Worm (Caenorhabditis elegans): ENCODE measurements around the gene tbx-7.

The tbx-7 gene

ce11 chrIII:5981407-5981806 is 46.9 kb downstream of the tbx-7 start:
- TF ChIP-seq klf-2 (GFP tag; conservative IDR thresholded peaks at IDR 0.05), result no peak
- TF ChIP-seq ztf-23 (GFP tag; IDR thresholded peaks at IDR 0.05), result no peak
- no peak for TF ChIP-seq cog-1 (tag; optimal IDR thresholded peaks at IDR 0.05)
- no peak for TF ChIP-seq ref-1 (GFP tag; conservative IDR thresholded peaks at IDR 0.05)
- TF ChIP-seq ztf-29 (GFP tag; IDR thresholded peaks at IDR 0.05), result no peak
- no peak for TF ChIP-seq med-1 (GFP tag; optimal IDR thresholded peaks at IDR 0.05; ENCODE audit: insufficient read depth)
- TF ChIP-seq tab-1 (GFP tag; IDR thresholded peaks at IDR 0.05), result no peak
- TF ChIP-seq T22C8.4 (GFP tag; IDR thresholded peaks at IDR 0.05), result no peak
- TF ChIP-seq flt-1 (GFP tag; IDR thresholded peaks at IDR 0.05), result no peak

DNA sequence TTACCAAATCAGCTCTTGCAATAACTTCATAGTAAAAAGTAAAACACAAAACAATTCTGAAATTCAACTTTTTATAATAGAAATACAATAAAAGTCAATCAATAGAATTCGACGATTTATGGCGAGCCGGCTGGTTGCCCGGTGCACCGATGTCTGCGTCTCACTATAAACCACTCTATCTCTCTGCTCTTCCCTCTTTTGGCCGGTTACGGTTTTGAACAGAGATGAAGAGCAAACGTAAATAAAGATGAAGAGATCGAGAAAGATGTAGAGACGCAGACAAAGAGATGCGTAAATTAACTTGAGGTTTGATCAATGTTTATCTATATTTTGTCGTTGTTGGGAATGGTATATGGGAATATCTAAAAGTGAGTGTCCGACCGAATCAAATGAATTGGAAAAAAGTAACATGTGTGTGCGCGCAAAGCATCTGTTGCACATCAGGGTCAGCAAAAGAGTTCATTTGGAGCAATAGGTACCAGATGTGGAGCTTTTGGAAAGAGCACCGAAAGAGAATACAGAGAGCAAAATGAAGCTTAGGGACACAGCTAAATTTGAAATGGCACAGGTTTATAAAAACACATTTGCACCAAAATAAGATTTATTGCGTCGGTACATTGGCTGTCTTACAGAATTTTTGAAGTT is 47.9 kb downstream of the tbx-7 start:
- TF ChIP-seq med-1 (GFP tag; optimal IDR thresholded peaks at IDR 0.05; ENCODE audit: insufficient read depth) (no peak), klf-2 (GFP tag; conservative IDR thresholded peaks at IDR 0.05) (no peak), flt-1 (GFP tag; IDR thresholded peaks at IDR 0.05) (no peak), cog-1 (tag; optimal IDR thresholded peaks at IDR 0.05) (no peak), ref-1 (GFP tag; conservative IDR thresholded peaks at IDR 0.05) (no peak), ztf-29 (GFP tag; IDR thresholded peaks at IDR 0.05) (no peak), ztf-23 (GFP tag; IDR thresholded peaks at IDR 0.05) (no peak)

ce11 chrIII:5976021-5976420 is 52.3 kb downstream of the tbx-7 start:
- no peak for TF ChIP-seq cog-1 (tag; optimal IDR thresholded peaks at IDR 0.05)
- TF ChIP-seq ref-1 (GFP tag; conservative IDR thresholded peaks at IDR 0.05), result no peak
- TF ChIP-seq flt-1 (GFP tag; IDR thresholded peaks at IDR 0.05), result no peak
- TF ChIP-seq klf-2 (GFP tag; conservative IDR thresholded peaks at IDR 0.05), result no peak
- no peak for TF ChIP-seq med-1 (GFP tag; optimal IDR thresholded peaks at IDR 0.05; ENCODE audit: insufficient read depth)
- TF ChIP-seq ztf-23 (GFP tag; IDR thresholded peaks at IDR 0.05), result no peak
- no peak for TF ChIP-seq ztf-29 (GFP tag; IDR thresholded peaks at IDR 0.05)
- TF ChIP-seq tab-1 (GFP tag; IDR thresholded peaks at IDR 0.05), result no peak
- TF ChIP-seq T22C8.4 (GFP tag; IDR thresholded peaks at IDR 0.05), result no peak

- TF ChIP-seq ztf-29 (GFP tag; IDR thresholded peaks at IDR 0.05) (no peak), med-1 (GFP tag; optimal IDR thresholded peaks at IDR 0.05; ENCODE audit: insufficient read depth) (no peak), klf-2 (GFP tag; conservative IDR thresholded peaks at IDR 0.05) (no peak), ztf-23 (GFP tag; IDR thresholded peaks at IDR 0.05) (no peak), cog-1 (tag; optimal IDR thresholded peaks at IDR 0.05) (no peak), flt-1 (GFP tag; IDR thresholded peaks at IDR 0.05) (no peak), tab-1 (GFP tag; IDR thresholded peaks at IDR 0.05) (no peak), ref-1 (GFP tag; conservative IDR thresholded peaks at IDR 0.05) (no peak), T22C8.4 (GFP tag; IDR thresholded peaks at IDR 0.05) (no peak)
Observed at ce11 chrIII:5975005-5975730, 53.2 kb downstream of the tbx-7 start, which contains the start of gene mlp-1. TSS of gene mlp-1 (minus strand) at chrIII:5975055.
